Worm (Caenorhabditis elegans) whole organism, late embryonic: ENCODE results near the gene mab-10.

Source experiments
- ceh-18 ChIP-seq: sonication (generic microtip); optimal IDR thresholded peaks from 2 replicates; lab custom pipeline; 2016; ENCODE audit warnings: missing genetic modification characterization, missing compliant biosample characterization
- ceh-19 ChIP-seq: fragments of 200-800 bp; sonication (Bioruptor generic); optimal IDR thresholded peaks from 2 replicates; lab custom pipeline; 2018; ENCODE audit warnings: mild to moderate bottlenecking, missing genetic modification characterization, missing compliant biosample characterization
- ceh-2 ChIP-seq: sonication (generic microtip); optimal IDR thresholded peaks from 2 replicates; lab custom pipeline; 2016; ENCODE audit warnings: missing genotype, missing genetic modification characterization, missing compliant biosample characterization
- ceh-6 ChIP-seq: fragments of 200-800 bp; sonication (Bioruptor generic); optimal IDR thresholded peaks from 2 replicates; lab custom pipeline; 2018; ENCODE audit warnings: mild to moderate bottlenecking, missing genetic modification characterization, missing compliant biosample characterization
- dve-1 ChIP-seq: sonication (generic microtip); optimal IDR thresholded peaks from 2 replicates; lab custom pipeline; 2017; ENCODE audit warnings: antibody characterized with exemption, mild to moderate bottlenecking, missing genetic modification characterization, missing compliant biosample characterization
- elt-4 ChIP-seq: sonication (generic microtip); optimal IDR thresholded peaks from 2 replicates; lab custom pipeline; 2016; ENCODE audit warnings: missing genetic modification characterization, missing compliant biosample characterization
- eyg-1 ChIP-seq: sonication (generic microtip); optimal IDR thresholded peaks from 2 replicates; lab custom pipeline; 2016; ENCODE audit warnings: missing genotype, missing genetic modification characterization, missing compliant biosample characterization
- hlh-13 ChIP-seq: fragments of 200-800 bp; sonication (Bioruptor generic); optimal IDR thresholded peaks from 2 replicates; lab custom pipeline; 2018; ENCODE audit warnings: mild to moderate bottlenecking, missing genetic modification characterization, missing compliant biosample characterization
- hlh-15 ChIP-seq: sonication (generic microtip); optimal IDR thresholded peaks from 2 replicates; lab custom pipeline; 2016; ENCODE audit warnings: missing genetic modification characterization, missing compliant biosample characterization
- hlh-30 ChIP-seq: sonication (generic microtip); optimal IDR thresholded peaks from 2 replicates; lab custom pipeline; 2017; ENCODE audit warnings: antibody characterized with exemption, missing genetic modification characterization, missing compliant biosample characterization; ENCODE audit not compliant: insufficient read depth
- tbx-2 ChIP-seq: sonication (generic microtip); optimal IDR thresholded peaks from 2 replicates; lab custom pipeline; 2016; ENCODE audit warnings: missing genetic modification characterization, missing compliant biosample characterization
- unc-42 ChIP-seq: sonication (generic microtip); optimal IDR thresholded peaks from 2 replicates; lab custom pipeline; 2016; ENCODE audit warnings: missing genotype, missing genetic modification characterization, missing compliant biosample characterization

The mab-10 gene

DNA sequence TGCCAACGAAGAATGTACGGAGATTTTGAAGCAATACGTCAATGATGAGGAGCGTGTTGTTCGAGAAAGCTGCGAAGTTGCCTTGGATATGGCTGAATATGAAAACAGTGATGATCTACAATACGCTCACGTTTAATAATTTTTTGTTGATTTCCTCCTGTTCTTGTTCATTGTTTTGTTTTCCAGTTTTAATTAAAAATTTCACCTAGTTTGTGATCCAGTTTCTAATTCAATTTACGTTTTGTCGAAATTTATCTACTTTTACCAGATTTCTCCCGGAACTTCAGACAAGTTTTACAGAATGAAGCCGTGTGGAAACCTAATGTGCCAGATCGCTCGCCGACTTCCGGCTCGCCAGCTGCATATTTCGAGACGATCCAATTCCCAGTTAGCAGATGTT lies 52.9 kb downstream of the mab-10 start, which contains the start of gene dap-3:
TSS of gene dap-3 (plus strand) at position 301 of the 400 bp plus-strand sequence.
- TF ChIP-seq ceh-2 (tag; lab: Kevin White, UChicago) (no peak), ceh-19 (no peak), hlh-13 (GFP tag; lab: Kevin White, UChicago) (no peak), elt-4 (tag; lab: Kevin White, UChicago) (no peak), unc-42 (no peak), ceh-6 (GFP tag; lab: Kevin White, UChicago) (no peak), eyg-1 (tag; lab: Kevin White, UChicago) (no peak), dve-1 (tag; lab: Kevin White, UChicago) (no peak)

DNA sequence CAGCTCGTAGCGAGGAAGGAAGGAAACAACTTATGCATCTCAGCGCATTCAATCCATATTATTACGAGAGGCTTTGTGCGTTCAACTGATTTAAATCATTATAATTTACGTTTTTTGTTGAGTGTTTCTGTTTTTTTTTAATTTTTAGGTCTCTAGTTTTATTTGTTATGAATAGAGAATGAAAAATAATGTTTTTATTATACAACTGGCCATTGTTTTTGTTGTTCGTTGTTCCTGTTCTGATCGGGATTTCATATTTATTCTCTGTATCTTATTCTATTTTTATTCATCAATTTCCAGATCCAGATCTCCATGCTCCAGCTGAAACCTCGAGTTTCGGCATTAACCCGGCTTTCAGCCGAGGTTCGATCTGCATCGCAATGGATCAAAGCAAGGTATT lies 54.4 kb downstream of the mab-10 start, which contains the start of gene mrps-22:
TSS of gene mrps-22 (plus strand) at position 301 of the 400 bp plus-strand sequence.
- TF ChIP-seq hlh-15 (tag; lab: Kevin White, UChicago) (no peak), tbx-2 (no peak), hlh-30 (tag; lab: Kevin White, UChicago) (no peak), ceh-18 (tag; lab: Kevin White, UChicago) (no peak)
